Fruit fly (Drosophila melanogaster): ENCODE measurements around the gene Swt1.

Gene Swt1

DNA sequence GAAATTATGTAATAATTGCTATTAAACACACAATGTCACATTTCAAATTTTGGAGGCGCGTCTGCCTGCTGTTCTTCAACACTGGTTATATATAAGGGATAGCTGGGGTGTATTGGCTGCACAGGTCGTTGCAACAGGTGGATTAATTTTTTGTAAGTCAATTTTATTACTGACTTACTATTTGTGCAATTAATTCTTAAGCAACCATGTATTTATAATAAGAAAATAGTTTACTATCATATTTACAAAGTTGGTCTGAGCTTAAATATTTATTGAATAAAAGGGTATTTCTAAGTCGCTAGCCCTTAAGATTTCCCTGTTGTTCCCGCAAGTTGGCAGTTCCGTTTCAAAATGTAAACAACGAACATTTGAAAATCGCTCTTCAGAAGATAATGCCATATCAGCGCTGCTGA, 2.5 kb upstream of the Swt1 start, which contains the start of gene RhoGAP16F (continued):
- TF ChIP-seq CG2712 (tag; optimal IDR thresholded peaks at IDR 0.05) (peak; percentile 88), ttk (GFP tag; IDR thresholded peaks at IDR 0.05) (peak; percentile 79), cwo (GFP tag; optimal IDR thresholded peaks at IDR 0.05) (peak; percentile 73), MTF-1 (GFP tag; optimal IDR thresholded peaks at IDR 0.05; ENCODE audit: borderline replicate concordance) (peak; percentile 29), ap (GFP tag; IDR thresholded peaks at IDR 0.05) (peak; percentile 60), Bgb (GFP tag; IDR thresholded peaks at IDR 0.05; ENCODE audit: partially characterized antibody) (no peak), CG8944 (GFP tag; optimal IDR thresholded peaks at IDR 0.05) (peak; percentile 67), CG7963 (GFP tag; IDR thresholded peaks at IDR 0.05; ENCODE audit: partially characterized antibody) (no peak), CG17829 (tag; optimal IDR thresholded peaks at IDR 0.05) (peak; percentile 86), Doc3 (GFP tag; IDR thresholded peaks at IDR 0.05; ENCODE audit: partially characterized antibody) (no peak), CG34422 (GFP tag; IDR thresholded peaks at IDR 0.05) (peak; percentile 87), btn (GFP tag; optimal IDR thresholded peaks at IDR 0.05) (no peak), luna (GFP tag; optimal IDR thresholded peaks at IDR 0.05) (no peak), Rfx (GFP tag; IDR thresholded peaks at IDR 0.05) (peak; percentile 85), Ssrp (tag; optimal IDR thresholded peaks at IDR 0.05) (peak; percentile 82), zen2 (GFP tag; IDR thresholded peaks at IDR 0.05; ENCODE audit: partially characterized antibody) (no peak), CG9817 (tag; optimal IDR thresholded peaks at IDR 0.05) (peak; percentile 79), sd (tag; optimal IDR thresholded peaks at IDR 0.05) (peak; percentile 58), ATbp (GFP tag; optimal IDR thresholded peaks at IDR 0.05) (peak; percentile 61), CG1603 (tag; optimal IDR thresholded peaks at IDR 0.05) (peak; percentile 77), Usf (GFP tag; optimal IDR thresholded peaks at IDR 0.05) (peak; percentile 67), CG12659 (GFP tag; optimal IDR thresholded peaks at IDR 0.05) (peak; percentile 79), CG10321 (GFP tag; IDR thresholded peaks at IDR 0.05) (peak; percentile 43; the same call in 1 of the 2 replicates), yki (optimal IDR thresholded peaks at IDR 0.05) (no peak), disco-r (GFP tag; optimal IDR thresholded peaks at IDR 0.05) (peak; percentile 58), gcm2 (GFP tag; optimal IDR thresholded peaks at IDR 0.05) (no peak), CG6654 (GFP tag; optimal IDR thresholded peaks at IDR 0.05) (peak; percentile 38), CG9876 (GFP tag; optimal IDR thresholded peaks at IDR 0.05) (peak; percentile 57), bsh (GFP tag; optimal IDR thresholded peaks at IDR 0.05) (peak in 1 of 2 experiments; percentile 87), cad (GFP tag; optimal IDR thresholded peaks at IDR 0.05) (no peak), mam (GFP tag; optimal IDR thresholded peaks at IDR 0.05) (peak; percentile 88), CG12104 (GFP tag; optimal IDR thresholded peaks at IDR 0.05) (peak; percentile 67), CG8290 (GFP tag; optimal IDR thresholded peaks at IDR 0.05) (peak; percentile 79), CG8290 (tag; optimal IDR thresholded peaks at IDR 0.05) (peak; percentile 49 to 69), Hr3 (GFP tag; optimal IDR thresholded peaks at IDR 0.05) (peak; percentile 88), pho (GFP tag; optimal IDR thresholded peaks at IDR 0.05) (peak; percentile 82), CG7372 (GFP tag; IDR thresholded peaks at IDR 0.05) (peak; percentile 74), CG4328 (GFP tag; optimal IDR thresholded peaks at IDR 0.05) (peak; percentile 69), bigmax (GFP tag; optimal IDR thresholded peaks at IDR 0.05) (no peak), Elba2 (GFP tag; optimal IDR thresholded peaks at IDR 0.05) (peak; percentile 52), CG33557 (GFP tag; optimal IDR thresholded peaks at IDR 0.05) (peak; percentile 75), tna (GFP tag; IDR thresholded peaks at IDR 0.05; ENCODE audit: partially characterized antibody) (no peak), az2 (GFP tag; optimal IDR thresholded peaks at IDR 0.05) (peak; percentile 88), CG2116 (GFP tag; optimal IDR thresholded peaks at IDR 0.05) (peak; percentile 60), Max (GFP tag; optimal IDR thresholded peaks at IDR 0.05) (peak; percentile 89), CG4360 (GFP tag; IDR thresholded peaks at IDR 0.05) (peak; percentile 45; the same call in 1 of the 2 replicates), lov (optimal IDR thresholded peaks at IDR 0.05) (no peak), lov (GFP tag; IDR thresholded peaks at IDR 0.05) (0 out of 3 replicates have a peak, but pooled peaks have one; percentile 53), Sry-β (GFP tag; optimal IDR thresholded peaks at IDR 0.05) (peak; percentile 6), ab (GFP tag; optimal IDR thresholded peaks at IDR 0.05) (peak; percentile 41), CG17361 (GFP tag; IDR thresholded peaks at IDR 0.05) (peak; percentile 90)

Data from whole organism, embryonic.